Fruit fly (Drosophila melanogaster): ENCODE data around the gene fray.

Gene fray

DNA sequence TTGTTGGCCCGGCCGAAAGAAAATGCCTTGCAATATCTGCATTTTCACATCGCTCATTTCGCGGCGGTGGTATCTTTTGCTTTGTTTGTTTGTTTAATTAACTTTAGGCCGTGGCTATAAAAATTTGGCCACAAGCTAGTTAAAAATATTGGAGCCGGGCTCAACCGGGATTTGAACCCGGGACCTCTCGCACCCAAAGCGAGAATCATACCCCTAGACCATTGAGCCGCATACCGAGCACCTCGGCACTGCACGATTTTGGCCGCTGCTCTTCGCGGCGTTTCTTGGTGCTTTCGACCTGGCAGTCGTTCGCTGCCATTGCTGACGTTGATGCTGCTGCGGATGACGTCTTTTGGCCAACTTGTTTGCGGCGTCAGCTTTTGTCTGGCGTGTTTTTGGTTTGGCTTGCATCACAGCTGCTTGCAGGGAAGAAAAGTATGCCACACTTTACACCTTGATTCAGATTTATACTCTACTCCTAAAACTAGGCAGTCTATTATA is 55.5 kb downstream of the fray start (continued):
- no peak for TF ChIP-seq sisA (GFP tag; IDR thresholded peaks at IDR 0.05)

- TF ChIP-seq CG17385 (GFP tag; optimal IDR thresholded peaks at IDR 0.05) = peak; percentile 1
- TF ChIP-seq gem (tag; optimal IDR thresholded peaks at IDR 0.05) = peak; percentile 51
- no peak for TF ChIP-seq jumu (GFP tag; optimal IDR thresholded peaks at IDR 0.05)
- TF ChIP-seq gsb-n (tag; optimal IDR thresholded peaks at IDR 0.05) = peak; percentile 20
- TF ChIP-seq Pdp1 (GFP tag; optimal IDR thresholded peaks at IDR 0.05) = peak in 1 of 2 experiments; percentile 69
- TF ChIP-seq Abd-B (GFP tag; optimal IDR thresholded peaks at IDR 0.05) = peak; percentile 58
- TF ChIP-seq oc (tag; optimal IDR thresholded peaks at IDR 0.05) = peak; percentile 6
- TF ChIP-seq ci (GFP tag; IDR thresholded peaks at IDR 0.05) = no peak
- peak; percentile 57 for TF ChIP-seq CG11504 (tag; optimal IDR thresholded peaks at IDR 0.05)
- TF ChIP-seq CG6689 (GFP tag; IDR thresholded peaks at IDR 0.05) = 0 out of 2 replicates have a peak, but pooled peaks have one; percentile 21
- peak; percentile 31 for TF ChIP-seq Oli (tag; optimal IDR thresholded peaks at IDR 0.05)
- no peak for TF ChIP-seq Atf3 (GFP tag; optimal IDR thresholded peaks at IDR 0.05)
- TF ChIP-seq Sox102F (GFP tag; optimal IDR thresholded peaks at IDR 0.05) = peak; percentile 45
- peak; percentile 6 for TF ChIP-seq tio (GFP tag; optimal IDR thresholded peaks at IDR 0.05)
- TF ChIP-seq HLHmδ (GFP tag; optimal IDR thresholded peaks at IDR 0.05) = no peak
- TF ChIP-seq sens (GFP tag) = peak; percentile 61
- TF ChIP-seq CG18619 (GFP tag; optimal IDR thresholded peaks at IDR 0.05) = no peak
- 0 out of 2 replicates have a peak, but pooled peaks have one; percentile 8 for TF ChIP-seq slbo (GFP tag; IDR thresholded peaks at IDR 0.05)
- TF ChIP-seq Drgx (GFP tag; IDR thresholded peaks at IDR 0.05) = peak; percentile 53; the same call in 1 of the 2 replicates
- peak; percentile 50 for TF ChIP-seq dmrt99B (tag; optimal IDR thresholded peaks at IDR 0.05)
- peak; percentile 56 for TF ChIP-seq row (GFP tag; IDR thresholded peaks at IDR 0.05)
- TF ChIP-seq lab (GFP tag; optimal IDR thresholded peaks at IDR 0.05) = peak; percentile 6
- no peak for TF ChIP-seq Dref (GFP tag; IDR thresholded peaks at IDR 0.05)
- TF ChIP-seq CG2120 (GFP tag; optimal IDR thresholded peaks at IDR 0.05) = peak; percentile 6
- peak; percentile 28 for TF ChIP-seq CoRest (tag; optimal IDR thresholded peaks at IDR 0.05)
- TF ChIP-seq CG30403 (GFP tag; optimal IDR thresholded peaks at IDR 0.05) = peak; percentile 1
- TF ChIP-seq cas (GFP tag; IDR thresholded peaks at IDR 0.05) = no peak
These were observed 60.2 kb downstream of the fray start for dm6 chr3R:18633099-18633498.
